Fruit fly (Drosophila melanogaster) whole organism, prepupa: ENCODE results near the gene TP53INP.
A peak's percentile ranks its signal among the peaks of the same experiment; 100 is the strongest.

Source experiments
- CG10631 ChIP-seq: fragments of 200-800 bp; sonication (Bioruptor generic); optimal IDR thresholded peaks from 2 replicates; lab custom pipeline; 2016; ENCODE audit warnings: missing biosample characterization, missing genetic modification characterization
- CG10669 ChIP-seq: fragments of 200-800 bp; sonication (Bioruptor generic); optimal IDR thresholded peaks from 3 replicates; lab custom pipeline; 2018; ENCODE audit warnings: missing biosample characterization, mild to moderate bottlenecking, missing genetic modification characterization, moderate library complexity
- CG11294 ChIP-seq: fragments of 200-800 bp; sonication (Bioruptor generic); IDR thresholded peaks from 2 replicates; pipeline ENCODE4 v1.3.6; 2022; ENCODE audit warnings: missing biosample characterization, missing genetic modification characterization
- CG11762 ChIP-seq: fragments of 200-800 bp; sonication (Bioruptor generic); optimal IDR thresholded peaks from 3 replicates; lab custom pipeline; 2016; ENCODE audit warnings: missing biosample characterization, missing genetic modification characterization; ENCODE audit not compliant: insufficient read depth
- CG11902 ChIP-seq: fragments of 200-800 bp; sonication (Bioruptor generic); optimal IDR thresholded peaks from 3 replicates; lab custom pipeline; 2016; ENCODE audit warnings: missing biosample characterization, missing genetic modification characterization
- CG15336 ChIP-seq: fragments of 200-800 bp; sonication (Bioruptor generic); IDR thresholded peaks from 2 replicates; pipeline ENCODE4 v1.3.6; 2022; ENCODE audit warnings: missing biosample characterization, missing genetic modification characterization
- CG1621 ChIP-seq: fragments of 200-800 bp; sonication (Bioruptor generic); optimal IDR thresholded peaks from 3 replicates; lab custom pipeline; 2018; ENCODE audit warnings: missing biosample characterization, mild to moderate bottlenecking, missing genetic modification characterization
- CG3032 ChIP-seq: fragments of 200-800 bp; optimal IDR thresholded peaks from 2 replicates; lab custom pipeline; 2019; ENCODE audit warnings: missing biosample characterization, mild to moderate bottlenecking, missing genetic modification characterization, moderate library complexity
- CG32006 ChIP-seq: fragments of 200-800 bp; sonication (Bioruptor generic); optimal IDR thresholded peaks from 3 replicates; lab custom pipeline; 2017; ENCODE audit warnings: missing biosample characterization, mild to moderate bottlenecking, missing genetic modification characterization
- CG34406 ChIP-seq: fragments of 200-800 bp; sonication (Bioruptor generic); optimal IDR thresholded peaks from 3 replicates; lab custom pipeline; 2016; ENCODE audit warnings: missing biosample characterization, missing genetic modification characterization
- CG4318 ChIP-seq: fragments of 200-800 bp; sonication (Bioruptor generic); optimal IDR thresholded peaks from 3 replicates; lab custom pipeline; 2017; ENCODE audit warnings: missing biosample characterization, mild to moderate bottlenecking, missing genetic modification characterization
- CG6808 ChIP-seq: fragments of 200-800 bp; sonication (Bioruptor generic); optimal IDR thresholded peaks from 3 replicates; lab custom pipeline; 2017; ENCODE audit warnings: missing biosample characterization, missing genetic modification characterization, mild to moderate bottlenecking, moderate library complexity, missing genetic modification reagents
- CG7368 ChIP-seq: fragments of 200-800 bp; sonication (Bioruptor generic); optimal IDR thresholded peaks from 3 replicates; lab custom pipeline; 2016; ENCODE audit warnings: missing biosample characterization, missing genetic modification characterization
- CG8119 ChIP-seq: fragments of 200-800 bp; sonication (Bioruptor generic); IDR thresholded peaks from 3 replicates; pipeline ENCODE4 v1.3.6; 2022; ENCODE audit warnings: missing biosample characterization, missing genetic modification characterization
- CG8319 ChIP-seq: fragments of 200-800 bp; sonication (Bioruptor generic); optimal IDR thresholded peaks from 3 replicates; lab custom pipeline; 2016; ENCODE audit warnings: missing biosample characterization, missing genetic modification characterization
- CG8632 ChIP-seq: fragments of 200-800 bp; sonication (Bioruptor generic); optimal IDR thresholded peaks from 3 replicates; lab custom pipeline; 2016; ENCODE audit warnings: missing biosample characterization, missing genetic modification characterization
- Eip75B ChIP-seq: fragments of 200-800 bp; sonication (Bioruptor generic); optimal IDR thresholded peaks from 3 replicates; lab custom pipeline; 2016; ENCODE audit warnings: missing biosample characterization, missing genetic modification characterization
- Eip78C ChIP-seq: fragments of 200-800 bp; sonication (Bioruptor generic); peaks from one replicate; lab custom pipeline; 2016; ENCODE audit warnings: missing biosample characterization, missing genetic modification characterization
- Ets21C ChIP-seq: fragments of 200-800 bp; sonication (Bioruptor generic); optimal IDR thresholded peaks from 3 replicates; lab custom pipeline; 2016; ENCODE audit warnings: missing biosample characterization, missing genetic modification characterization
- Gug ChIP-seq: fragments of 200-800 bp; sonication (Bioruptor generic); IDR thresholded peaks from 2 replicates; pipeline ENCODE4 v1.3.6; 2022; ENCODE audit warnings: missing biosample characterization, missing genetic modification characterization
- Hr38 ChIP-seq: sonication (Bioruptor generic); optimal IDR thresholded peaks from 2 replicates; lab custom pipeline; 2016; ENCODE audit warnings: missing biosample characterization, missing genetic modification characterization
- Hr4 ChIP-seq: fragments of 200-800 bp; sonication (Bioruptor generic); optimal IDR thresholded peaks from 3 replicates; lab custom pipeline; 2016; ENCODE audit warnings: missing biosample characterization, missing genetic modification characterization
- Lpt ChIP-seq: fragments of 200-800 bp; sonication (Bioruptor generic); optimal IDR thresholded peaks from 3 replicates; lab custom pipeline; 2016; ENCODE audit warnings: missing biosample characterization, missing genetic modification characterization
- Sox15 ChIP-seq: fragments of 200-800 bp; sonication (Bioruptor generic); optimal IDR thresholded peaks from 3 replicates; lab custom pipeline; 2016; ENCODE audit warnings: missing biosample characterization, missing genetic modification characterization
- dac ChIP-seq: fragments of 200-800 bp; sonication (Bioruptor generic); optimal IDR thresholded peaks from 2 replicates; lab custom pipeline; 2017; ENCODE audit warnings: missing biosample characterization, mild to moderate bottlenecking, missing genetic modification characterization
- dsx ChIP-seq: fragments of 200-800 bp; optimal IDR thresholded peaks from 3 replicates; lab custom pipeline; 2019; ENCODE audit warnings: missing biosample characterization, mild to moderate bottlenecking, missing genetic modification characterization, moderate library complexity; ENCODE audit not compliant: poor library complexity, severe bottlenecking
- esn ChIP-seq: fragments of 200-800 bp; sonication (Bioruptor generic); optimal IDR thresholded peaks from 2 replicates; lab custom pipeline; 2016; ENCODE audit warnings: missing biosample characterization, mild to moderate bottlenecking, missing genetic modification characterization, moderate library complexity
- fd59A ChIP-seq: fragments of 200-800 bp; sonication (Bioruptor generic); optimal IDR thresholded peaks from 2 replicates; lab custom pipeline; 2017; ENCODE audit warnings: missing biosample characterization, mild to moderate bottlenecking, missing genetic modification characterization, missing genetic modification reagents
- fd85E ChIP-seq: fragments of 200-800 bp; sonication (Bioruptor generic); optimal IDR thresholded peaks from 3 replicates; lab custom pipeline; 2016; ENCODE audit warnings: missing biosample characterization, missing genetic modification characterization
- fkh ChIP-seq: fragments of 200-800 bp; sonication (Bioruptor generic); optimal IDR thresholded peaks from 3 replicates; lab custom pipeline; 2017; ENCODE audit warnings: missing biosample characterization, mild to moderate bottlenecking, missing genetic modification characterization, moderate library complexity
- net ChIP-seq: fragments of 200-800 bp; sonication (Bioruptor generic); optimal IDR thresholded peaks from 3 replicates; lab custom pipeline; 2016; ENCODE audit warnings: missing biosample characterization, missing genetic modification characterization
- salr ChIP-seq, 2 experiments: fragments of 200-800 bp; sonication (Bioruptor generic); optimal IDR thresholded peaks; 3 replicates each; lab custom pipeline; 2016 to 2018; ENCODE audit warnings: missing biosample characterization in 2 of 2, missing genetic modification characterization in 2 of 2, mild to moderate bottlenecking in 1 of 2
- spab ChIP-seq: fragments of 200-800 bp; sonication (Bioruptor generic); optimal IDR thresholded peaks from 2 replicates; lab custom pipeline; 2017; ENCODE audit warnings: missing biosample characterization, mild to moderate bottlenecking, missing genetic modification characterization, missing genetic modification reagents
- ss ChIP-seq, 2 experiments: fragments of 200-800 bp; sonication (Bioruptor generic); optimal IDR thresholded peaks; 2 replicates in 1 of 2; 3 replicates in 1 of 2; lab custom pipeline; 2017 to 2018; ENCODE audit warnings: mild to moderate bottlenecking in 2 of 2, missing biosample characterization in 2 of 2, missing genetic modification characterization in 2 of 2, moderate library complexity in 1 of 2
- svp ChIP-seq: fragments of 200-800 bp; sonication (Bioruptor generic); peaks from one replicate; lab custom pipeline; 2016; ENCODE audit warnings: missing biosample characterization, missing genetic modification characterization
- vri ChIP-seq: fragments of 200-800 bp; sonication (Bioruptor generic); optimal IDR thresholded peaks from 3 replicates; lab custom pipeline; 2016; ENCODE audit warnings: missing biosample characterization, mild to moderate bottlenecking, missing genetic modification characterization

The TP53INP gene

DNA sequence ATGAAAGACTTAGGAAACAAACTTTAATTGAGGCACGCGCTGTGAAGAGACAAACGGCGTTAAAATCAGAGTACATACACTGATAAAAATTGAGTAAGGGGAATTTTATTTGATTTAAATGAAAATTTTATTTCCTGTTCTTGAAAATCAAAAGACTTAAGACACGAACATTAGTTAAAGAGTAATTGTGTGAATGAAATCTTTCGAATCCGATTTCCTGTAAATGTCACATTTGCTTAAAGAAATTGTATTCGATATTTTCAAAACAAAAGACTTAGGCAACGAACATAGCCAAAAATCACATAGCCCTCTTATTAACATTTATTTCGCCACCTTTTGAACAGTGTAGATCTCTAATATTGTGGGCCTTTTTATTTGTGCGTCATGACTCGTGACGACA, 39.1 kb downstream of the TP53INP start:
- TF ChIP-seq Eip78C (GFP tag; lab: Kevin White, UChicago) (peak; percentile 6), vri (GFP tag; lab: Kevin White, UChicago) (no peak)

DNA sequence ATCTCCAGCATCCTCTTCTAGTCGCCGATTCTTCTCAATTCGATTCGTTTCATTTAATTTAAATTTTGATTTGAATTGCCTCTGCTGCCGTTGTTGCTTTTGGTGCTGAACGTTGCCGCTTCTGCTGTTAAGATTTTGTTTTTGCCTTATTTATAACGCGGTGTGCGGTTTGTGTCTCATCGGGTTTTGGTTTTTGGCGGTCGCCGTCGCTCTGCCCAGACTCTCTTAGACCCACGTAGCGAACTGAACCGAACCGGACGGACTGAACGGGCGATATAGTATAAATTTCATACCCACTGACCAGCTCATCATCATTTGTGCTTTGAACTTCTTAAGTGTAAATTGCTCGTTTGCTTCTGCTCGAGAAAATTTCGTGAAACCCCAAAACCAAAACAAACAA, 39.5 kb downstream of the TP53INP start, which contains the start of gene CG12607:
Gene CG12607 (plus strand): TSS at position 301 of the 400 bp plus-strand sequence.
- TF ChIP-seq CG32006 (GFP tag; lab: Kevin White, UChicago) (no peak), CG10631 (GFP tag; lab: Kevin White, UChicago) (no peak), CG15336 (GFP tag; lab: Robert Waterston, UW) (no peak), CG11762 (GFP tag; lab: Kevin White, UChicago) (no peak), CG11294 (GFP tag; lab: Robert Waterston, UW) (no peak), fd85E (GFP tag; lab: Kevin White, UChicago) (no peak), svp (GFP tag; lab: Kevin White, UChicago) (no peak), CG11902 (GFP tag; lab: Kevin White, UChicago) (no peak), Hr38 (no peak), CG8119 (no peak)

DNA sequence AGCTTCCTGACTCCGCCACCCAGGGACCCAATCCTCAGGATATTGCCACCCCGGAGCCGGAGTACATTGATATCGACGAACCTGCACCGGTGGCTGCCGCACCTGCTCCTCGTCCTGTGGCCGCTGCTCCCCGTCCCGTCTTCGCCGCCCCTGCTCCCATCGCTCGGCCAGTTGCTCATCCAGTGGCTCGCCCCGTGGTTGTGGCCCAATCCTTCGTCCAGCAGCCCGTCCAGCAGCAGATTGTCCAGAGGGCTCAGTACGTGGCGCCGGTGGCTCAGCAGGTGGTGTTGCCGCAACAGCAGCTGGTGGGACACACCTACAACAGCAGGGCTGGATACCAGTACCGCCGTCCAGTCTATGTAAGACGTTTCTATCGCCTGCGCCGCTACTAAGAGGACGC, 40.5 kb downstream of the TP53INP start:
- TF ChIP-seq Gug (GFP tag; lab: Robert Waterston, UW) (no peak), Eip75B (GFP tag; lab: Kevin White, UChicago) (no peak), fd59A (GFP tag; lab: Kevin White, UChicago) (no peak), Ets21C (GFP tag; lab: Kevin White, UChicago) (no peak), esn (GFP tag; lab: Kevin White, UChicago) (no peak), CG6808 (GFP tag; lab: Kevin White, UChicago) (no peak), CG10631 (GFP tag; lab: Kevin White, UChicago) (no peak), ss (GFP tag; optimal IDR thresholded peaks at IDR 0.05; lab: Kevin White, UChicago) (no peak), dsx (GFP tag; lab: Kevin White, UChicago) (no peak), spab (GFP tag; lab: Kevin White, UChicago) (no peak), CG34406 (GFP tag; lab: Kevin White, UChicago) (no peak), dac (GFP tag; lab: Kevin White, UChicago) (no peak), fd85E (GFP tag; lab: Kevin White, UChicago) (no peak)

DNA sequence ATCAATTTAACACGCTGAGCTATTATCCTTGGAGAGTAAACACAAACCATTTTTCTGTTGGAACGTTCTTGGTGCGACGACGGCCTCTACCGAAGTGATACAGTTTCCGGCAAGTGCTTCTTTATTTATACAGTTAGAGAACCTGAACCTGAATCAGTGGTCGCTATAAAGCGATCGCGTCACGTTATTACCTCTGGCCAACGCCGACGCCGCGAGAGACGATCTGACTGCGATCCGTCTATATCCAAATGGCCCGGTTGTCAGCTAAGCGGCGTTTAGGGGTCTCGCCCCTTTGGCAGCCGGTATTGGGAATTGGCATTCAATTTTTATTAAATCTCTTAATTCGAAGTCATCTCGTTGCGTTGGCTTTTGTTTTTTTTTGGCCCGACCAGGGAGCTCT, 51.3 kb downstream of the TP53INP start, which contains the start of gene CG11345:
Gene CG11345 (minus strand): TSS at position 101 of the 400 bp plus-strand sequence.
- no peak for TF ChIP-seq CG6808 (GFP tag; lab: Kevin White, UChicago)
- TF ChIP-seq fkh (GFP tag; lab: Kevin White, UChicago) = no peak
- no peak for TF ChIP-seq net (GFP tag; lab: Kevin White, UChicago)
- no peak for TF ChIP-seq CG8632 (GFP tag; lab: Kevin White, UChicago)
- TF ChIP-seq CG34406 (GFP tag; lab: Kevin White, UChicago) = no peak
- TF ChIP-seq CG15336 (GFP tag; lab: Robert Waterston, UW) = no peak
- TF ChIP-seq CG4318 (GFP tag; lab: Kevin White, UChicago) = no peak
- no peak for TF ChIP-seq CG3032 (tag; lab: Kevin White, UChicago)
- TF ChIP-seq Sox15 = no peak
- TF ChIP-seq CG8119 = no peak
- TF ChIP-seq CG8319 = no peak
- no peak for TF ChIP-seq salr (GFP tag; optimal IDR thresholded peaks at IDR 0.05; lab: Kevin White, UChicago)
- no peak for TF ChIP-seq spab (GFP tag; lab: Kevin White, UChicago)
- no peak for TF ChIP-seq CG10669 (GFP tag; lab: Kevin White, UChicago)
- no peak for TF ChIP-seq Lpt (GFP tag; lab: Kevin White, UChicago)
- TF ChIP-seq Hr4 (GFP tag; lab: Kevin White, UChicago) = no peak
- TF ChIP-seq CG7368 = no peak
- TF ChIP-seq CG1621 = no peak
- no peak for TF ChIP-seq svp (GFP tag; lab: Kevin White, UChicago)
